Worm (Caenorhabditis elegans) whole organism, L4/young adult: ENCODE measurements around the gene grl-17.

Experiments
- W03F9.2 ChIP-seq: fragments of 150-350 bp; optimal IDR thresholded peaks from 2 replicates; lab custom pipeline; 2014; ENCODE audit warnings: missing biosample characterization, missing genetic modification characterization
- dao-5 ChIP-seq: sonication (generic microtip); optimal IDR thresholded peaks from 2 replicates; lab custom pipeline; 2016; ENCODE audit warnings: missing genotype, missing genetic modification characterization, moderate library complexity, missing compliant biosample characterization
- him-1 ChIP-seq: sonication (generic microtip); optimal IDR thresholded peaks from 2 replicates; lab custom pipeline; 2016; ENCODE audit warnings: missing genotype, missing genetic modification reagents, missing genetic modification characterization, missing compliant biosample characterization

The grl-17 gene

ce11 chrV:13578637-13579036, 14.9 kb upstream of the grl-17 start, which contains the start of gene C50B8.6:
Gene C50B8.6 (plus strand): TSS chrV:13578972.
- no peak for TF ChIP-seq him-1 (tag; lab: Kevin White, UChicago)

- TF ChIP-seq W03F9.2 (tag; lab: Kevin White, UChicago) (no peak), him-1 (tag; lab: Kevin White, UChicago) (no peak), dao-5 (tag; lab: Kevin White, UChicago) (no peak)
Observed at ce11 chrV:13577463-13577862, 13.7 kb upstream of the grl-17 start.

- TF ChIP-seq him-1 (tag; lab: Kevin White, UChicago) (no peak), W03F9.2 (tag; lab: Kevin White, UChicago) (no peak), dao-5 (tag; lab: Kevin White, UChicago) (no peak)
Observed at ce11 chrV:13576828-13577227, 13.1 kb upstream of the grl-17 start.

ce11 chrV:13575866-13576265, 12.1 kb upstream of the grl-17 start:
- TF ChIP-seq W03F9.2 (tag; lab: Kevin White, UChicago) (no peak), him-1 (tag; lab: Kevin White, UChicago) (no peak), dao-5 (tag; lab: Kevin White, UChicago) (no peak)

- TF ChIP-seq W03F9.2 (tag; lab: Kevin White, UChicago), result no peak
- no peak for TF ChIP-seq dao-5 (tag; lab: Kevin White, UChicago)
- TF ChIP-seq him-1 (tag; lab: Kevin White, UChicago), result no peak
Observed at ce11 chrV:13571714-13572258, 8.0 kb upstream of the grl-17 start, which contains the start of gene C50B8.4. Gene C50B8.4 (plus strand): TSS chrV:13572012.

ce11 chrV:13568533-13568932, 4.8 kb upstream of the grl-17 start, which contains the start of the genes nuaf-1 and bir-2:
Gene nuaf-1 (minus strand): TSS chrV:13568630.
Gene bir-2 (plus strand): TSS chrV:13568850.
- TF ChIP-seq W03F9.2 (tag; lab: Kevin White, UChicago) (peak; percentile 83), dao-5 (tag; lab: Kevin White, UChicago) (no peak)

- TF ChIP-seq W03F9.2 (tag; lab: Kevin White, UChicago) (no peak), him-1 (tag; lab: Kevin White, UChicago) (no peak), dao-5 (tag; lab: Kevin White, UChicago) (no peak)
Observed at ce11 chrV:13566967-13567366, 3.2 kb upstream of the grl-17 start.

ce11 chrV:13565781-13566180, 2.0 kb upstream of the grl-17 start, which contains the start of gene slrp-1:
Gene slrp-1 (plus strand): TSS chrV:13565863.
- TF ChIP-seq W03F9.2 (tag; lab: Kevin White, UChicago) (no peak), him-1 (tag; lab: Kevin White, UChicago) (no peak), dao-5 (tag; lab: Kevin White, UChicago) (no peak)

- no peak for TF ChIP-seq dao-5 (tag; lab: Kevin White, UChicago)
- TF ChIP-seq him-1 (tag; lab: Kevin White, UChicago), result no peak
- TF ChIP-seq W03F9.2 (tag; lab: Kevin White, UChicago), result peak; percentile 85
Observed at ce11 chrV:13565197-13565596, 1.5 kb upstream of the grl-17 start.

- TF ChIP-seq dao-5 (tag; lab: Kevin White, UChicago), result no peak
- TF ChIP-seq him-1 (tag; lab: Kevin White, UChicago), result no peak
- TF ChIP-seq W03F9.2 (tag; lab: Kevin White, UChicago), result no peak
Observed at ce11 chrV:13562748-13563147, 993 bp downstream of the grl-17 start.

ce11 chrV:13559978-13560377, 3.8 kb downstream of the grl-17 start, which contains the start of gene C56A3.8:
Gene C56A3.8 (plus strand): TSS chrV:13560278.
- TF ChIP-seq him-1 (tag; lab: Kevin White, UChicago), result no peak
- no peak for TF ChIP-seq W03F9.2 (tag; lab: Kevin White, UChicago)
- TF ChIP-seq dao-5 (tag; lab: Kevin White, UChicago), result no peak

ce11 chrV:13556746-13557145, 7.0 kb downstream of the grl-17 start, which contains the start of gene cav-2:
Gene cav-2 (plus strand): TSS chrV:13557104.
- peak; percentile 84 for TF ChIP-seq W03F9.2 (tag; lab: Kevin White, UChicago)
- peak; percentile 64 for TF ChIP-seq him-1 (tag; lab: Kevin White, UChicago)
- TF ChIP-seq dao-5 (tag; lab: Kevin White, UChicago), result no peak

- TF ChIP-seq him-1 (tag; lab: Kevin White, UChicago) (no peak), W03F9.2 (tag; lab: Kevin White, UChicago) (no peak), dao-5 (tag; lab: Kevin White, UChicago) (no peak)
Observed at ce11 chrV:13556297-13556696, 7.4 kb downstream of the grl-17 start, which contains the start of gene C56A3.6. Gene C56A3.6 (minus strand): TSS chrV:13556397.

- peak; percentile 54 for TF ChIP-seq W03F9.2 (tag; lab: Kevin White, UChicago)
- no peak for TF ChIP-seq him-1 (tag; lab: Kevin White, UChicago)
Observed at ce11 chrV:13551601-13552000, 12.1 kb downstream of the grl-17 start, which contains the start of the genes C56A3.4 and C56A3.5. Gene C56A3.4 (minus strand): TSS chrV:13551754. Gene C56A3.5 (plus strand): TSS chrV:13551967.
